Fruit fly (Drosophila melanogaster) whole organism, embryonic: Measurements from ENCODE around the gene dmGlut.

Experiments used
- Abd-B ChIP-seq: fragments of 200-800 bp; sonication (Bioruptor generic); optimal IDR thresholded peaks from 2 replicates; lab custom pipeline; 2018; ENCODE audit warnings: missing biosample characterization, mild to moderate bottlenecking, missing genetic modification characterization, moderate library complexity
- Atf-2 ChIP-seq: fragments of 200-800 bp; sonication (Bioruptor generic); optimal IDR thresholded peaks from 2 replicates; lab custom pipeline; 2016; ENCODE audit warnings: missing biosample characterization, missing genetic modification characterization
- Awh ChIP-seq: fragments of 200-800 bp; sonication (Bioruptor generic); IDR thresholded peaks from 2 replicates; pipeline ENCODE4, ENCODE4 v1.3.6; 2022; ENCODE audit warnings: missing biosample characterization, missing genetic modification characterization
- CG10274 ChIP-seq: fragments of 200-800 bp; sonication (Bioruptor generic); optimal IDR thresholded peaks from 3 replicates; lab custom pipeline; 2017; ENCODE audit warnings: missing biosample characterization, mild to moderate bottlenecking, missing genetic modification characterization
- CG10654 ChIP-seq: fragments of 200-800 bp; sonication (Bioruptor generic); optimal IDR thresholded peaks from 2 replicates; lab custom pipeline; 2016; ENCODE audit warnings: missing biosample characterization, missing genetic modification characterization
- CG11247 ChIP-seq: fragments of 200-800 bp; sonication (Bioruptor generic); IDR thresholded peaks from 2 replicates; pipeline ENCODE4 v1.3.6; 2022; ENCODE audit warnings: missing biosample characterization, missing genetic modification characterization
- CG13775 ChIP-seq: fragments of 200-800 bp; sonication (Bioruptor generic); optimal IDR thresholded peaks from 3 replicates; lab custom pipeline; 2017; ENCODE audit warnings: missing biosample characterization, mild to moderate bottlenecking, missing genetic modification characterization
- CG17612 ChIP-seq: fragments of 200-800 bp; sonication (Bioruptor generic); IDR thresholded peaks from 2 replicates; pipeline ENCODE4 v1.3.6; 2022; ENCODE audit warnings: missing biosample characterization, missing genetic modification characterization
- CG17912 ChIP-seq: fragments of 200-800 bp; sonication (Bioruptor generic); optimal IDR thresholded peaks from 2 replicates; lab custom pipeline; 2018; ENCODE audit warnings: missing biosample characterization, mild to moderate bottlenecking, missing genetic modification characterization
- CG18764 ChIP-seq: fragments of 200-800 bp; sonication (Bioruptor generic); optimal IDR thresholded peaks from 3 replicates; lab custom pipeline; 2016; ENCODE audit warnings: missing biosample characterization, missing genetic modification characterization
- CG31365 ChIP-seq: fragments of 200-800 bp; sonication (Bioruptor generic); optimal IDR thresholded peaks from 2 replicates; lab custom pipeline; 2018; ENCODE audit warnings: missing biosample characterization, mild to moderate bottlenecking, missing genetic modification characterization
- CG33557 ChIP-seq: fragments of 200-800 bp; sonication (Bioruptor generic); optimal IDR thresholded peaks from 2 replicates; lab custom pipeline; 2019; ENCODE audit warnings: missing biosample characterization, mild to moderate bottlenecking, missing genetic modification characterization, moderate library complexity
- CG4282 ChIP-seq: fragments of 200-800 bp; sonication (Bioruptor generic); optimal IDR thresholded peaks from 2 replicates; lab custom pipeline; 2016; ENCODE audit warnings: missing biosample characterization, missing genetic modification characterization
- CG4328 ChIP-seq: fragments of 200-800 bp; sonication (Bioruptor generic); optimal IDR thresholded peaks from 3 replicates; lab custom pipeline; 2017; ENCODE audit warnings: missing biosample characterization, missing genetic modification reagents, missing genetic modification characterization
- CG4424 ChIP-seq: fragments of 200-800 bp; sonication (Bioruptor generic); optimal IDR thresholded peaks from 3 replicates; lab custom pipeline; 2016; ENCODE audit warnings: missing biosample characterization, missing genetic modification characterization
- CG6854 ChIP-seq: fragments of 200-800 bp; sonication (Bioruptor generic); optimal IDR thresholded peaks from 3 replicates; lab custom pipeline; 2017; ENCODE audit warnings: missing biosample characterization, mild to moderate bottlenecking, missing genetic modification characterization
- CG7556 ChIP-seq: fragments of 200-800 bp; sonication (Bioruptor generic); optimal IDR thresholded peaks from 2 replicates; lab custom pipeline; 2017; ENCODE audit warnings: missing biosample characterization, mild to moderate bottlenecking, missing genetic modification characterization
- CG7963 ChIP-seq: fragments of 200-800 bp; sonication (Bioruptor generic); IDR thresholded peaks from 3 replicates; pipeline ENCODE4 v1.3.6; 2022; ENCODE audit warnings: missing biosample characterization, missing genetic modification characterization; ENCODE audit not compliant: partially characterized antibody
- CG9609 ChIP-seq: fragments of 200-800 bp; sonication (Bioruptor generic); optimal IDR thresholded peaks from 3 replicates; lab custom pipeline; 2016; ENCODE audit warnings: missing biosample characterization, missing genetic modification characterization
- CrebB ChIP-seq: fragments of 200-800 bp; sonication (Bioruptor generic); optimal IDR thresholded peaks from 3 replicates; lab custom pipeline; 2018; ENCODE audit warnings: missing biosample characterization, mild to moderate bottlenecking, missing genetic modification characterization
- Dp ChIP-seq: fragments of 200-800 bp; sonication (Bioruptor generic); optimal IDR thresholded peaks from 2 replicates; lab custom pipeline; 2018; ENCODE audit warnings: missing biosample characterization, mild to moderate bottlenecking, missing genetic modification characterization, moderate library complexity
- Drgx ChIP-seq: fragments of 200-800 bp; sonication (Bioruptor generic); IDR thresholded peaks from 2 replicates; pipeline ENCODE4 v1.3.6; 2022; ENCODE audit warnings: missing biosample characterization, missing genetic modification characterization
- Fer2 ChIP-seq: fragments of 200-800 bp; sonication (Bioruptor generic); optimal IDR thresholded peaks from 2 replicates; lab custom pipeline; 2018; ENCODE audit warnings: missing biosample characterization, mild to moderate bottlenecking, missing genetic modification characterization, moderate library complexity
- GATAe ChIP-seq: fragments of 200-800 bp; sonication (Bioruptor generic); conservative IDR thresholded peaks from 2 replicates; pipeline ENCODE4 v1.3.6; 2022; ENCODE audit warnings: missing biosample characterization, missing genetic modification characterization
- Hr51 ChIP-seq, 2 experiments: fragments of 200-800 bp; sonication (Bioruptor generic); optimal IDR thresholded peaks; 2 replicates in 1 of 2; 3 replicates in 1 of 2; lab custom pipeline; 2016 to 2018; ENCODE audit warnings: missing biosample characterization in 2 of 2, missing genetic modification characterization in 2 of 2, mild to moderate bottlenecking in 1 of 2, moderate library complexity in 1 of 2
- Hsf ChIP-seq: fragments of 200-800 bp; sonication (Bioruptor generic); optimal IDR thresholded peaks from 3 replicates; lab custom pipeline; 2016; ENCODE audit warnings: missing biosample characterization, missing genetic modification characterization
- Max ChIP-seq: fragments of 200-800 bp; sonication (Bioruptor generic); optimal IDR thresholded peaks from 2 replicates; lab custom pipeline; 2016; ENCODE audit warnings: missing biosample characterization, mild to moderate bottlenecking, missing genetic modification characterization
- PHDP ChIP-seq: fragments of 200-800 bp; sonication (Bioruptor generic); optimal IDR thresholded peaks from 3 replicates; lab custom pipeline; 2018; ENCODE audit warnings: missing biosample characterization, mild to moderate bottlenecking, missing genetic modification characterization, moderate library complexity
- ara ChIP-seq: fragments of 200-800 bp; sonication (Bioruptor generic); IDR thresholded peaks from 2 replicates; pipeline ENCODE4 v1.3.6; 2022; ENCODE audit warnings: missing biosample characterization, missing genetic modification characterization
- br ChIP-seq: fragments of >200 bp; optimal IDR thresholded peaks from 2 replicates; lab custom pipeline; 2017
- da ChIP-seq: fragments of 200-800 bp; sonication (Bioruptor generic); optimal IDR thresholded peaks from 2 replicates; lab custom pipeline; 2016; ENCODE audit warnings: missing biosample characterization, missing genetic modification characterization
- dan ChIP-seq: fragments of 200-800 bp; sonication (Bioruptor generic); IDR thresholded peaks from 2 replicates; pipeline ENCODE4 v1.3.6; 2022; ENCODE audit warnings: missing biosample characterization, missing genetic modification characterization
- dm ChIP-seq: fragments of 200-800 bp; sonication (Bioruptor generic); optimal IDR thresholded peaks from 3 replicates; lab custom pipeline; 2016; ENCODE audit warnings: missing biosample characterization, missing genetic modification characterization
- dmrt11E ChIP-seq: fragments of 200-800 bp; sonication (Bioruptor generic); optimal IDR thresholded peaks from 3 replicates; lab custom pipeline; 2018; ENCODE audit warnings: missing biosample characterization, mild to moderate bottlenecking, missing genetic modification characterization, moderate library complexity
- fd96Cb ChIP-seq: fragments of 200-800 bp; sonication (Bioruptor generic); optimal IDR thresholded peaks from 2 replicates; lab custom pipeline; 2018; ENCODE audit warnings: missing biosample characterization, mild to moderate bottlenecking, missing genetic modification characterization, moderate library complexity
- hkb ChIP-seq, 2 experiments: fragments of 200-800 bp in 1 of 2; fragments of >200 bp in 1 of 2; sonication (Bioruptor generic) in 1 of 2; IDR thresholded peaks in 1 of 2; optimal IDR thresholded peaks in 1 of 2; 2 replicates each; pipeline versions ENCODE4 v1.3.6 to Lab custom; 2017 to 2022; ENCODE audit warnings: missing biosample characterization in 1 of 2, missing genetic modification characterization in 1 of 2
- hth ChIP-seq: fragments of >200 bp; optimal IDR thresholded peaks from 2 replicates; lab custom pipeline; 2017; ENCODE audit warnings: inconsistent platforms
- lola ChIP-seq, 3 experiments: fragments of >200 bp in 2 of 3; fragments of 200-800 bp in 1 of 3; sonication (Bioruptor generic) in 1 of 3; optimal IDR thresholded peaks; 2 replicates each; lab custom pipeline; 2017 to 2019; ENCODE audit warnings: missing biosample characterization in 3 of 3, missing genetic modification characterization in 3 of 3, mild to moderate bottlenecking in 1 of 3, moderate library complexity in 1 of 3
- maf-S ChIP-seq: fragments of 200-800 bp; sonication (Bioruptor generic); optimal IDR thresholded peaks from 2 replicates; lab custom pipeline; 2016; ENCODE audit warnings: missing biosample characterization, missing genetic modification characterization
- nmo ChIP-seq: fragments of 200-800 bp; sonication (Bioruptor generic); optimal IDR thresholded peaks from 2 replicates; lab custom pipeline; 2018; ENCODE audit warnings: missing biosample characterization, mild to moderate bottlenecking, missing genetic modification characterization, moderate library complexity
- nom ChIP-seq: fragments of 200-800 bp; sonication (Bioruptor generic); optimal IDR thresholded peaks from 2 replicates; lab custom pipeline; 2017; ENCODE audit warnings: missing biosample characterization, missing genetic modification characterization, mild to moderate bottlenecking, moderate library complexity, missing genetic modification reagents
- prd ChIP-seq, 3 experiments: fragments of >200 bp in 2 of 3; fragments of 200-800 bp in 1 of 3; sonication (Bioruptor generic) in 1 of 3; optimal IDR thresholded peaks in 2 of 3; IDR thresholded peaks in 1 of 3; 2 replicates in 2 of 3; 3 replicates in 1 of 3; pipeline versions ENCODE4 v1.3.6 to Lab custom; 2017 to 2022; ENCODE audit warnings: missing biosample characterization in 1 of 3, missing genetic modification characterization in 1 of 3
- sens-2 ChIP-seq: fragments of 200-800 bp; sonication (Bioruptor generic); IDR thresholded peaks from 2 replicates; pipeline ENCODE4 v1.3.6; 2022; ENCODE audit warnings: missing biosample characterization, missing genetic modification characterization
- slbo ChIP-seq: fragments of 200-800 bp; sonication (Bioruptor generic); IDR thresholded peaks from 2 replicates; pipeline ENCODE4 v1.3.6; 2022; ENCODE audit warnings: missing biosample characterization, missing genetic modification characterization
- so ChIP-seq: fragments of 200-800 bp; sonication (Bioruptor generic); IDR thresholded peaks from 3 replicates; pipeline ENCODE4 v1.3.6; 2022; ENCODE audit warnings: missing biosample characterization, missing genetic modification characterization
- sob ChIP-seq: fragments of 200-800 bp; sonication (Bioruptor generic); IDR thresholded peaks from 2 replicates; pipeline ENCODE4 v1.3.6; 2022; ENCODE audit warnings: missing biosample characterization, missing genetic modification characterization
- wor ChIP-seq: fragments of 200-800 bp; sonication (Bioruptor generic); IDR thresholded peaks from 2 replicates; pipeline ENCODE4 v1.3.6; 2022; ENCODE audit warnings: missing biosample characterization, missing genetic modification characterization
- zf30C ChIP-seq: fragments of 200-800 bp; sonication (Bioruptor generic); optimal IDR thresholded peaks from 3 replicates; lab custom pipeline; 2018; ENCODE audit warnings: missing biosample characterization, mild to moderate bottlenecking, missing genetic modification characterization

Gene dmGlut

DNA sequence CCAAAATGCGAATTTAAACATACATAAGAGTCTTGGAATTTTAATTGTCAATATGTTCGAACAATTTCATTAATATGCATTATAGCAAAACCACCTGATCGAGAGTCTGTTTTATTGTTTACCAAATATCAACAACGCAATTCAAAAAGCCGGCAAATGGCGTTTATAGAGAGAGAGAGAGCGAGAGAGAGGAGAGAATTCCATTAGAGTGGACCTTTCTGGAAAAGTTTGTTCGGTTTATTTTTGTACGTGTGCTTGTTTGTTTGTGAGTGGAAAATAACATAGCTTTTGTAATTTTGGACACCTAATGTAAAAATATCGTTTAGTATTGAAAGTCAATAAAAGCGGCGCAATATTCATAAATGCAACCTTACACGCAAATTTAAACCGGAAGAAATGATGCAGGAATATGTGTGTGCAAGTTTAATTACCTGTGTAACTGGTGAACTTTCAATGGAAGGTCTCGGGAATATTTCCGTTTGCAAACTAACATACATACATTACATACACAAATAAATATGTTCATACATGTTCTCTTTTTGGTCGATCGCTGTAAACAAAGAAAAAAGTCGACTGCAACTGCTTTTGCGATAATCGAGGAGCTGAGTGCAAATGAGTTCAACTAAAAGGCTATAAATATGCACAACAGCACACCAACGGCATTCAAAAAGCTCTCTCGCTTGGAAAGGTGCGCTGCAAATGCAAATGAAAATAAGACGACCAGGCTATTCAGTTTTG, 17.5 kb downstream of the dmGlut start, which contains the start of gene CG6785 (continued):
- TF ChIP-seq CG9609 (GFP tag; lab: Kevin White, UChicago): peak; percentile 52
- TF ChIP-seq sob (GFP tag; lab: Robert Waterston, UW): peak; percentile 59; the same call in 1 of the 2 replicates
- TF ChIP-seq CG11247 (GFP tag; lab: Robert Waterston, UW): peak; percentile 30; the same call in 1 of the 2 replicates
- TF ChIP-seq CG4328: peak; percentile 80
- TF ChIP-seq GATAe (GFP tag; lab: Robert Waterston, UW): no peak
- TF ChIP-seq PHDP (tag; lab: Kevin White, UChicago): peak; percentile 89
- TF ChIP-seq fd96Cb (tag; lab: Kevin White, UChicago): peak; percentile 56
- no peak for TF ChIP-seq wor
- peak; percentile 68 for TF ChIP-seq Hsf (GFP tag; lab: Kevin White, UChicago)
- TF ChIP-seq CG4282 (GFP tag; lab: Kevin White, UChicago): peak; percentile 64
- peak; percentile 70 for TF ChIP-seq Hr51 (GFP tag; optimal IDR thresholded peaks at IDR 0.05; lab: Kevin White, UChicago)
- TF ChIP-seq Abd-B (GFP tag; lab: Kevin White, UChicago): no peak
- peak; percentile 87 for TF ChIP-seq CG18764 (GFP tag; lab: Kevin White, UChicago)
- TF ChIP-seq Atf-2 (GFP tag; lab: Kevin White, UChicago): peak; percentile 86
- TF ChIP-seq br (lab: Kevin White, UChicago): no peak
- TF ChIP-seq so (GFP tag; lab: Robert Waterston, UW): peak; percentile 74; the same call in 2 of the 3 replicates
- no peak for TF ChIP-seq prd (optimal IDR thresholded peaks at IDR 0.05; lab: Kevin White, UChicago)
- TF ChIP-seq prd (GFP tag; IDR thresholded peaks at IDR 0.05; lab: Robert Waterston, UW): peak; percentile 55; the same call in 2 of the 3 replicates
- TF ChIP-seq slbo (GFP tag; lab: Robert Waterston, UW): no peak
- peak; percentile 56 for TF ChIP-seq Max (GFP tag; lab: Kevin White, UChicago)
- peak; percentile 77 for TF ChIP-seq nom (GFP tag; lab: Kevin White, UChicago)
- TF ChIP-seq dan (GFP tag; lab: Robert Waterston, UW): no peak
- TF ChIP-seq CG13775 (GFP tag; lab: Kevin White, UChicago): peak; percentile 32
- TF ChIP-seq nmo (GFP tag; lab: Kevin White, UChicago): peak; percentile 24
- TF ChIP-seq CG31365 (tag; lab: Kevin White, UChicago): peak; percentile 85
- TF ChIP-seq CG17912 (GFP tag; lab: Kevin White, UChicago): peak; percentile 96
- TF ChIP-seq dm (GFP tag; lab: Kevin White, UChicago): peak; percentile 55
- no peak for TF ChIP-seq ara
- no peak for TF ChIP-seq zf30C (GFP tag; lab: Kevin White, UChicago)
- peak; percentile 69 for TF ChIP-seq dmrt11E (tag; lab: Kevin White, UChicago)
- peak; percentile 91 for TF ChIP-seq CG33557 (GFP tag; lab: Kevin White, UChicago)
- TF ChIP-seq CG10654 (GFP tag; lab: Kevin White, UChicago): peak; percentile 72
- peak; percentile 91 for TF ChIP-seq CG7556 (GFP tag; lab: Kevin White, UChicago)
- peak; percentile 67 for TF ChIP-seq CG4424 (GFP tag; lab: Kevin White, UChicago)
- peak; percentile 53 for TF ChIP-seq Fer2 (tag; lab: Kevin White, UChicago)
- peak; percentile 66 for TF ChIP-seq maf-S (GFP tag; lab: Kevin White, UChicago)
- TF ChIP-seq CG17612 (GFP tag; lab: Robert Waterston, UW): no peak
- peak; percentile 84 for TF ChIP-seq Drgx (GFP tag; lab: Robert Waterston, UW)
- no peak for TF ChIP-seq hth (lab: Kevin White, UChicago)
- TF ChIP-seq CrebB: peak; percentile 96
- peak; percentile 29; the same call in 1 of the 2 replicates for TF ChIP-seq sens-2
- TF ChIP-seq lola (GFP tag; optimal IDR thresholded peaks at IDR 0.05; lab: Kevin White, UChicago): peak in 1 of 3 experiments; percentile 58
- peak; percentile 48 for TF ChIP-seq CG10274 (GFP tag; lab: Kevin White, UChicago)
- peak; percentile 64 for TF ChIP-seq da (GFP tag; lab: Kevin White, UChicago)
- peak; percentile 87 for TF ChIP-seq CG6854
- TF ChIP-seq hkb (optimal IDR thresholded peaks at IDR 0.05; lab: Kevin White, UChicago): no peak
- TF ChIP-seq hkb (GFP tag; IDR thresholded peaks at IDR 0.05; lab: Robert Waterston, UW): peak; percentile 82
- no peak for TF ChIP-seq CG7963 (GFP tag; lab: Robert Waterston, UW)
- peak; percentile 80 for TF ChIP-seq Awh (GFP tag; lab: Robert Waterston, UW)
- TF ChIP-seq Dp (GFP tag; lab: Kevin White, UChicago): peak; percentile 18
